Fruit fly (Drosophila melanogaster) whole organism, prepupa: ENCODE data around the gene Naa40.
A peak's percentile ranks its signal among the peaks of the same experiment; 100 is the strongest.

Experiments
- CG10631 ChIP-seq: fragments of 200-800 bp; sonication (Bioruptor generic); optimal IDR thresholded peaks from 2 replicates; lab custom pipeline; 2016; ENCODE audit warnings: missing biosample characterization, missing genetic modification characterization
- CG10669 ChIP-seq: fragments of 200-800 bp; sonication (Bioruptor generic); optimal IDR thresholded peaks from 3 replicates; lab custom pipeline; 2018; ENCODE audit warnings: missing biosample characterization, mild to moderate bottlenecking, missing genetic modification characterization, moderate library complexity
- CG11294 ChIP-seq: fragments of 200-800 bp; sonication (Bioruptor generic); IDR thresholded peaks from 2 replicates; pipeline ENCODE4 v1.3.6; 2022; ENCODE audit warnings: missing biosample characterization, missing genetic modification characterization
- CG11902 ChIP-seq: fragments of 200-800 bp; sonication (Bioruptor generic); optimal IDR thresholded peaks from 3 replicates; lab custom pipeline; 2016; ENCODE audit warnings: missing biosample characterization, missing genetic modification characterization
- CG15336 ChIP-seq: fragments of 200-800 bp; sonication (Bioruptor generic); IDR thresholded peaks from 2 replicates; pipeline ENCODE4 v1.3.6; 2022; ENCODE audit warnings: missing biosample characterization, missing genetic modification characterization
- CG1621 ChIP-seq: fragments of 200-800 bp; sonication (Bioruptor generic); optimal IDR thresholded peaks from 3 replicates; lab custom pipeline; 2018; ENCODE audit warnings: missing biosample characterization, mild to moderate bottlenecking, missing genetic modification characterization
- CG16779 ChIP-seq: fragments of 200-800 bp; sonication (Bioruptor generic); optimal IDR thresholded peaks from 3 replicates; lab custom pipeline; 2017; ENCODE audit warnings: missing biosample characterization, mild to moderate bottlenecking, missing genetic modification characterization
- CG3032 ChIP-seq: fragments of 200-800 bp; optimal IDR thresholded peaks from 2 replicates; lab custom pipeline; 2019; ENCODE audit warnings: missing biosample characterization, mild to moderate bottlenecking, missing genetic modification characterization, moderate library complexity
- CG31627 ChIP-seq: fragments of 200-800 bp; sonication (Bioruptor generic); optimal IDR thresholded peaks from 3 replicates; lab custom pipeline; 2016; ENCODE audit warnings: missing biosample characterization, missing genetic modification characterization
- CG32006 ChIP-seq: fragments of 200-800 bp; sonication (Bioruptor generic); optimal IDR thresholded peaks from 3 replicates; lab custom pipeline; 2017; ENCODE audit warnings: missing biosample characterization, mild to moderate bottlenecking, missing genetic modification characterization
- CG34406 ChIP-seq: fragments of 200-800 bp; sonication (Bioruptor generic); optimal IDR thresholded peaks from 3 replicates; lab custom pipeline; 2016; ENCODE audit warnings: missing biosample characterization, missing genetic modification characterization
- CG6276 ChIP-seq: fragments of 200-800 bp; sonication (Bioruptor generic); optimal IDR thresholded peaks from 2 replicates; lab custom pipeline; 2017; ENCODE audit warnings: missing biosample characterization, mild to moderate bottlenecking, missing genetic modification characterization
- CG6792 ChIP-seq: fragments of 200-800 bp; sonication (Bioruptor generic); optimal IDR thresholded peaks from 3 replicates; lab custom pipeline; 2016; ENCODE audit warnings: missing biosample characterization, missing genetic modification characterization
- CG6808 ChIP-seq: fragments of 200-800 bp; sonication (Bioruptor generic); optimal IDR thresholded peaks from 3 replicates; lab custom pipeline; 2017; ENCODE audit warnings: missing biosample characterization, missing genetic modification characterization, mild to moderate bottlenecking, moderate library complexity, missing genetic modification reagents
- CG6854 ChIP-seq: fragments of 200-800 bp; sonication (Bioruptor generic); optimal IDR thresholded peaks from 2 replicates; lab custom pipeline; 2017; ENCODE audit warnings: missing biosample characterization, mild to moderate bottlenecking, missing genetic modification characterization
- CG7368 ChIP-seq: fragments of 200-800 bp; sonication (Bioruptor generic); optimal IDR thresholded peaks from 3 replicates; lab custom pipeline; 2016; ENCODE audit warnings: missing biosample characterization, missing genetic modification characterization
- CG8119 ChIP-seq: fragments of 200-800 bp; sonication (Bioruptor generic); IDR thresholded peaks from 3 replicates; pipeline ENCODE4 v1.3.6; 2022; ENCODE audit warnings: missing biosample characterization, missing genetic modification characterization
- CG9139 ChIP-seq: fragments of 200-800 bp; sonication (Bioruptor generic); optimal IDR thresholded peaks from 3 replicates; lab custom pipeline; 2017; ENCODE audit warnings: missing biosample characterization, mild to moderate bottlenecking, missing genetic modification characterization
- Eip75B ChIP-seq: fragments of 200-800 bp; sonication (Bioruptor generic); optimal IDR thresholded peaks from 3 replicates; lab custom pipeline; 2016; ENCODE audit warnings: missing biosample characterization, missing genetic modification characterization
- Eip78C ChIP-seq: fragments of 200-800 bp; sonication (Bioruptor generic); peaks from one replicate; lab custom pipeline; 2016; ENCODE audit warnings: missing biosample characterization, missing genetic modification characterization
- Eip93F ChIP-seq: fragments of 200-800 bp; sonication (Bioruptor generic); optimal IDR thresholded peaks from 2 replicates; lab custom pipeline; 2016; ENCODE audit warnings: missing biosample characterization, mild to moderate bottlenecking, missing genetic modification characterization
- Hr4 ChIP-seq: fragments of 200-800 bp; sonication (Bioruptor generic); optimal IDR thresholded peaks from 3 replicates; lab custom pipeline; 2016; ENCODE audit warnings: missing biosample characterization, missing genetic modification characterization
- Lpt ChIP-seq: fragments of 200-800 bp; sonication (Bioruptor generic); optimal IDR thresholded peaks from 3 replicates; lab custom pipeline; 2016; ENCODE audit warnings: missing biosample characterization, missing genetic modification characterization
- Met ChIP-seq: fragments of 200-800 bp; sonication (Bioruptor generic); optimal IDR thresholded peaks from 3 replicates; lab custom pipeline; 2016; ENCODE audit warnings: missing biosample characterization, missing genetic modification characterization
- OdsH ChIP-seq: fragments of 200-800 bp; sonication (Bioruptor generic); optimal IDR thresholded peaks from 3 replicates; lab custom pipeline; 2016; ENCODE audit warnings: missing biosample characterization, missing genetic modification characterization
- Smox ChIP-seq: fragments of 200-800 bp; sonication (Bioruptor generic); optimal IDR thresholded peaks from 3 replicates; lab custom pipeline; 2016; ENCODE audit warnings: missing biosample characterization, missing genetic modification characterization
- Sox14 ChIP-seq: fragments of 200-800 bp; sonication (Bioruptor generic); optimal IDR thresholded peaks from 3 replicates; lab custom pipeline; 2016; ENCODE audit warnings: missing biosample characterization, missing genetic modification characterization
- achi ChIP-seq: fragments of 200-800 bp; sonication (Bioruptor generic); optimal IDR thresholded peaks from 3 replicates; lab custom pipeline; 2016; ENCODE audit warnings: missing biosample characterization, missing genetic modification characterization
- acj6 ChIP-seq: fragments of 200-800 bp; sonication (Bioruptor generic); optimal IDR thresholded peaks from 3 replicates; lab custom pipeline; 2016; ENCODE audit warnings: missing biosample characterization, missing genetic modification characterization
- dac ChIP-seq: fragments of 200-800 bp; sonication (Bioruptor generic); optimal IDR thresholded peaks from 2 replicates; lab custom pipeline; 2017; ENCODE audit warnings: missing biosample characterization, mild to moderate bottlenecking, missing genetic modification characterization
- dsx ChIP-seq: fragments of 200-800 bp; optimal IDR thresholded peaks from 3 replicates; lab custom pipeline; 2019; ENCODE audit warnings: missing biosample characterization, mild to moderate bottlenecking, missing genetic modification characterization, moderate library complexity; ENCODE audit not compliant: poor library complexity, severe bottlenecking
- eg ChIP-seq: fragments of 200-800 bp; sonication (Bioruptor generic); IDR thresholded peaks from 3 replicates; pipeline ENCODE4 v1.3.6; 2022; ENCODE audit warnings: missing biosample characterization, missing genetic modification characterization
- esn ChIP-seq: fragments of 200-800 bp; sonication (Bioruptor generic); optimal IDR thresholded peaks from 2 replicates; lab custom pipeline; 2016; ENCODE audit warnings: missing biosample characterization, mild to moderate bottlenecking, missing genetic modification characterization, moderate library complexity
- fkh ChIP-seq: fragments of 200-800 bp; sonication (Bioruptor generic); optimal IDR thresholded peaks from 3 replicates; lab custom pipeline; 2017; ENCODE audit warnings: missing biosample characterization, mild to moderate bottlenecking, missing genetic modification characterization, moderate library complexity
- lz ChIP-seq: fragments of 200-800 bp; sonication (Bioruptor generic); optimal IDR thresholded peaks from 3 replicates; lab custom pipeline; 2016; ENCODE audit warnings: missing biosample characterization, missing genetic modification characterization
- net ChIP-seq: fragments of 200-800 bp; sonication (Bioruptor generic); optimal IDR thresholded peaks from 3 replicates; lab custom pipeline; 2016; ENCODE audit warnings: missing biosample characterization, missing genetic modification characterization
- pdm3 ChIP-seq: fragments of 200-800 bp; sonication (Bioruptor generic); optimal IDR thresholded peaks from 3 replicates; lab custom pipeline; 2016; ENCODE audit warnings: missing biosample characterization, missing genetic modification characterization
- ss ChIP-seq, 2 experiments: fragments of 200-800 bp; sonication (Bioruptor generic); optimal IDR thresholded peaks; 2 replicates in 1 of 2; 3 replicates in 1 of 2; lab custom pipeline; 2017 to 2018; ENCODE audit warnings: mild to moderate bottlenecking in 2 of 2, missing biosample characterization in 2 of 2, missing genetic modification characterization in 2 of 2, moderate library complexity in 1 of 2
- svp ChIP-seq: fragments of 200-800 bp; sonication (Bioruptor generic); peaks from one replicate; lab custom pipeline; 2016; ENCODE audit warnings: missing biosample characterization, missing genetic modification characterization
- topi ChIP-seq: fragments of 200-800 bp; sonication (Bioruptor generic); optimal IDR thresholded peaks from 3 replicates; lab custom pipeline; 2016; ENCODE audit warnings: missing biosample characterization, missing genetic modification characterization
- vri ChIP-seq: fragments of 200-800 bp; sonication (Bioruptor generic); optimal IDR thresholded peaks from 3 replicates; lab custom pipeline; 2016; ENCODE audit warnings: missing biosample characterization, mild to moderate bottlenecking, missing genetic modification characterization

Gene Naa40

dm6 chr3R:29725577-29726240 is 959 bp upstream of the Naa40 start, which contains the start of gene Kul (continued):
- TF ChIP-seq CG6854: peak; percentile 34
- TF ChIP-seq dac (GFP tag; lab: Kevin White, UChicago): peak; percentile 41
- TF ChIP-seq OdsH (GFP tag; lab: Kevin White, UChicago): no peak
- peak; percentile 78 for TF ChIP-seq CG9139
- no peak for TF ChIP-seq Hr4
- TF ChIP-seq topi (GFP tag; lab: Kevin White, UChicago): no peak
- TF ChIP-seq CG32006 (GFP tag; lab: Kevin White, UChicago): peak; percentile 51
- peak; percentile 24 for TF ChIP-seq CG31627 (GFP tag; lab: Kevin White, UChicago)
- peak; percentile 74 for TF ChIP-seq CG6276 (GFP tag; lab: Kevin White, UChicago)
- no peak for TF ChIP-seq Eip78C (GFP tag; lab: Kevin White, UChicago)
- no peak; the same call in 2 of the 3 replicates for TF ChIP-seq CG8119 (GFP tag; lab: Robert Waterston, UW)
- TF ChIP-seq achi (GFP tag; lab: Kevin White, UChicago): peak; percentile 34
- peak; percentile 62 to 76 for TF ChIP-seq ss (GFP tag; optimal IDR thresholded peaks at IDR 0.05; lab: Kevin White, UChicago)
- TF ChIP-seq Met (GFP tag; lab: Kevin White, UChicago): no peak
- TF ChIP-seq CG11902 (GFP tag; lab: Kevin White, UChicago): no peak
- TF ChIP-seq Lpt (GFP tag; lab: Kevin White, UChicago): peak; percentile 9
- TF ChIP-seq vri (GFP tag; lab: Kevin White, UChicago): no peak
- TF ChIP-seq CG6792 (GFP tag; lab: Kevin White, UChicago): no peak
- no peak for TF ChIP-seq svp (GFP tag; lab: Kevin White, UChicago)
- TF ChIP-seq lz (GFP tag; lab: Kevin White, UChicago): peak; percentile 27
- peak; percentile 55 for TF ChIP-seq CG3032
- TF ChIP-seq CG10669 (GFP tag; lab: Kevin White, UChicago): peak; percentile 48
- no peak for TF ChIP-seq acj6 (GFP tag; lab: Kevin White, UChicago)
- TF ChIP-seq CG10631 (GFP tag; lab: Kevin White, UChicago): no peak
- TF ChIP-seq pdm3 (GFP tag; lab: Kevin White, UChicago): no peak

dm6 chr3R:29723048-29723656 is 1.6 kb downstream of the Naa40 start, which contains the start of gene Pcd:
TSS of gene Pcd (plus strand) at chr3R:29723163.
- TF ChIP-seq CG16779 (no peak), CG7368 (GFP tag; lab: Kevin White, UChicago) (no peak), CG11294 (no peak), CG6808 (no peak), CG6276 (GFP tag; lab: Kevin White, UChicago) (no peak), Eip78C (GFP tag; lab: Kevin White, UChicago) (peak; percentile 45), CG6854 (peak; percentile 67), net (GFP tag; lab: Kevin White, UChicago) (no peak), ss (GFP tag; optimal IDR thresholded peaks at IDR 0.05; lab: Kevin White, UChicago) (peak in 1 of 2 experiments; percentile 25), svp (GFP tag; lab: Kevin White, UChicago) (peak; percentile 87), topi (GFP tag; lab: Kevin White, UChicago) (no peak), Eip75B (GFP tag; lab: Kevin White, UChicago) (peak; percentile 2), dsx (GFP tag; lab: Kevin White, UChicago) (peak; percentile 47), CG15336 (0 out of 2 replicates have a peak, but pooled peaks have one; percentile 29), esn (GFP tag; lab: Kevin White, UChicago) (peak; percentile 1), eg (GFP tag; lab: Robert Waterston, UW) (0 out of 3 replicates have a peak, but pooled peaks have one; percentile 15), CG1621 (peak; percentile 76)

- TF ChIP-seq fkh (GFP tag; lab: Kevin White, UChicago): no peak
- no peak for TF ChIP-seq CG15336
- TF ChIP-seq Sox14: no peak
- no peak for TF ChIP-seq CG32006 (GFP tag; lab: Kevin White, UChicago)
- TF ChIP-seq pdm3 (GFP tag; lab: Kevin White, UChicago): no peak
- no peak for TF ChIP-seq topi (GFP tag; lab: Kevin White, UChicago)
- no peak for TF ChIP-seq CG34406 (GFP tag; lab: Kevin White, UChicago)
- TF ChIP-seq CG10631 (GFP tag; lab: Kevin White, UChicago): no peak
- no peak for TF ChIP-seq CG8119 (GFP tag; lab: Robert Waterston, UW)
- no peak for TF ChIP-seq CG6854
- no peak for TF ChIP-seq ss (GFP tag; optimal IDR thresholded peaks at IDR 0.05; lab: Kevin White, UChicago)
- no peak for TF ChIP-seq acj6 (GFP tag; lab: Kevin White, UChicago)
- no peak for TF ChIP-seq Smox
- no peak for TF ChIP-seq Eip93F (GFP tag; lab: Kevin White, UChicago)
- TF ChIP-seq vri (GFP tag; lab: Kevin White, UChicago): no peak
- TF ChIP-seq, all 60 proteins: peak for 0
Observed at dm6 chr3R:29722238-29722637, 2.5 kb downstream of the Naa40 start, which contains the start of gene CG34296. TSS of gene CG34296 (plus strand) at chr3R:29722538.
